Fruit fly (Drosophila melanogaster) whole organism, embryonic: ENCODE data around the gene IntS6.

Source experiments
- Ada2b ChIP-seq: fragments of 200-800 bp; sonication (Bioruptor generic); IDR thresholded peaks from 2 replicates; pipeline ENCODE4 v1.3.6; 2022; ENCODE audit warnings: missing biosample characterization, missing genetic modification characterization
- Asciz ChIP-seq: fragments of 200-800 bp; sonication (Bioruptor generic); optimal IDR thresholded peaks from 2 replicates; lab custom pipeline; 2017; ENCODE audit warnings: missing biosample characterization, mild to moderate bottlenecking, missing genetic modification characterization, missing genetic modification reagents
- Blimp-1 ChIP-seq: fragments of 200-800 bp; sonication (Bioruptor generic); optimal IDR thresholded peaks from 3 replicates; lab custom pipeline; 2018; ENCODE audit warnings: missing biosample characterization, missing genetic modification characterization, mild to moderate bottlenecking, moderate library complexity, missing genetic modification reagents
- CG10366 ChIP-seq: fragments of 200-800 bp; sonication (Bioruptor generic); IDR thresholded peaks from 2 replicates; pipeline ENCODE4 v1.3.6; 2022; ENCODE audit warnings: missing biosample characterization, missing genetic modification characterization
- CG10543 ChIP-seq: fragments of 200-800 bp; sonication (Bioruptor generic); optimal IDR thresholded peaks from 3 replicates; lab custom pipeline; 2017; ENCODE audit warnings: missing biosample characterization, mild to moderate bottlenecking, missing genetic modification characterization, moderate library complexity
- CG11085 ChIP-seq: fragments of 200-800 bp; sonication (Bioruptor generic); IDR thresholded peaks from 2 replicates; pipeline ENCODE4 v1.3.6; 2022; ENCODE audit warnings: missing biosample characterization, missing genetic modification characterization
- CG15073 ChIP-seq: fragments of 200-800 bp; sonication (Bioruptor generic); optimal IDR thresholded peaks from 2 replicates; lab custom pipeline; 2016; ENCODE audit warnings: missing biosample characterization, missing genetic modification characterization
- CG15269 ChIP-seq: fragments of 200-800 bp; sonication (Bioruptor generic); optimal IDR thresholded peaks from 2 replicates; lab custom pipeline; 2018; ENCODE audit warnings: missing biosample characterization, mild to moderate bottlenecking, missing genetic modification characterization, moderate library complexity
- CG17359 ChIP-seq: fragments of 200-800 bp; sonication (Bioruptor generic); optimal IDR thresholded peaks from 3 replicates; lab custom pipeline; 2018; ENCODE audit warnings: missing biosample characterization, mild to moderate bottlenecking, missing genetic modification characterization, moderate library complexity
- CG17912 ChIP-seq: fragments of 200-800 bp; sonication (Bioruptor generic); optimal IDR thresholded peaks from 2 replicates; lab custom pipeline; 2018; ENCODE audit warnings: missing biosample characterization, mild to moderate bottlenecking, missing genetic modification characterization
- CG2116 ChIP-seq: fragments of 200-800 bp; sonication (Bioruptor generic); optimal IDR thresholded peaks from 3 replicates; lab custom pipeline; 2018; ENCODE audit warnings: missing biosample characterization, mild to moderate bottlenecking, missing genetic modification characterization
- CG2199 ChIP-seq: fragments of 200-800 bp; sonication (Bioruptor generic); IDR thresholded peaks from 3 replicates; pipeline ENCODE4 v1.3.6; 2022; ENCODE audit warnings: missing biosample characterization, missing genetic modification characterization
- CG2678 ChIP-seq: fragments of 200-800 bp; sonication (Bioruptor generic); optimal IDR thresholded peaks from 3 replicates; lab custom pipeline; 2019; ENCODE audit warnings: missing biosample characterization, mild to moderate bottlenecking, missing genetic modification characterization, moderate library complexity
- CG30403 ChIP-seq: fragments of 200-800 bp; sonication (Bioruptor generic); optimal IDR thresholded peaks from 3 replicates; lab custom pipeline; 2016; ENCODE audit warnings: missing biosample characterization, missing genetic modification characterization
- CG3065 ChIP-seq: fragments of 200-800 bp; sonication (Bioruptor generic); optimal IDR thresholded peaks from 2 replicates; lab custom pipeline; 2016; ENCODE audit warnings: missing biosample characterization, missing genetic modification characterization
- CG4328 ChIP-seq: fragments of 200-800 bp; sonication (Bioruptor generic); optimal IDR thresholded peaks from 3 replicates; lab custom pipeline; 2017; ENCODE audit warnings: missing biosample characterization, missing genetic modification reagents, missing genetic modification characterization
- CG4730 ChIP-seq: fragments of 200-800 bp; sonication (Bioruptor generic); IDR thresholded peaks from 2 replicates; pipeline ENCODE4 v1.3.6; 2022; ENCODE audit warnings: missing biosample characterization, missing genetic modification characterization
- CG7556 ChIP-seq: fragments of 200-800 bp; sonication (Bioruptor generic); optimal IDR thresholded peaks from 2 replicates; lab custom pipeline; 2017; ENCODE audit warnings: missing biosample characterization, mild to moderate bottlenecking, missing genetic modification characterization
- CG8290 ChIP-seq, 3 experiments: fragments of 200-800 bp; sonication (Bioruptor generic); optimal IDR thresholded peaks; 2 replicates each; lab custom pipeline; 2016 to 2019; ENCODE audit warnings: missing biosample characterization in 3 of 3, missing genetic modification characterization in 3 of 3, mild to moderate bottlenecking in 2 of 3, moderate library complexity in 1 of 3
- CG8924 ChIP-seq: fragments of 200-800 bp; optimal IDR thresholded peaks from 3 replicates; lab custom pipeline; 2019; ENCODE audit warnings: missing biosample characterization, mild to moderate bottlenecking, missing genetic modification characterization, moderate library complexity
- D19A ChIP-seq: fragments of 200-800 bp; optimal IDR thresholded peaks from 3 replicates; lab custom pipeline; 2019; ENCODE audit warnings: missing biosample characterization, mild to moderate bottlenecking, missing genetic modification characterization, moderate library complexity
- Doc3 ChIP-seq: fragments of 200-800 bp; sonication (Bioruptor generic); IDR thresholded peaks from 3 replicates; pipeline ENCODE4 v1.3.6; 2022; ENCODE audit warnings: missing biosample characterization, missing genetic modification characterization; ENCODE audit not compliant: partially characterized antibody
- Dp ChIP-seq: fragments of 200-800 bp; sonication (Bioruptor generic); optimal IDR thresholded peaks from 2 replicates; lab custom pipeline; 2018; ENCODE audit warnings: missing biosample characterization, mild to moderate bottlenecking, missing genetic modification characterization, moderate library complexity
- Eip74EF ChIP-seq, 2 experiments: fragments of 200-800 bp in 1 of 2; fragments of >200 bp in 1 of 2; sonication (Bioruptor generic) in 1 of 2; optimal IDR thresholded peaks; 2 replicates each; lab custom pipeline; 2017 to 2019; ENCODE audit warnings: missing biosample characterization in 2 of 2, missing genetic modification characterization in 2 of 2, mild to moderate bottlenecking in 1 of 2, moderate library complexity in 1 of 2
- GATAe ChIP-seq: fragments of 200-800 bp; sonication (Bioruptor generic); conservative IDR thresholded peaks from 2 replicates; pipeline ENCODE4 v1.3.6; 2022; ENCODE audit warnings: missing biosample characterization, missing genetic modification characterization
- Lim3 ChIP-seq: fragments of 200-800 bp; sonication (Bioruptor generic); IDR thresholded peaks from 2 replicates; pipeline ENCODE4 v1.3.6; 2022; ENCODE audit warnings: missing biosample characterization, missing genetic modification characterization
- Max ChIP-seq: fragments of 200-800 bp; sonication (Bioruptor generic); optimal IDR thresholded peaks from 2 replicates; lab custom pipeline; 2016; ENCODE audit warnings: missing biosample characterization, mild to moderate bottlenecking, missing genetic modification characterization
- Meics ChIP-seq: fragments of 200-800 bp; sonication (Bioruptor generic); optimal IDR thresholded peaks from 2 replicates; lab custom pipeline; 2017; ENCODE audit warnings: missing biosample characterization, mild to moderate bottlenecking, missing genetic modification characterization
- Oaz ChIP-seq: fragments of 200-800 bp; sonication (Bioruptor generic); IDR thresholded peaks from 2 replicates; pipeline ENCODE4 v1.3.6; 2022; ENCODE audit warnings: missing biosample characterization, missing genetic modification characterization
- Stat92E ChIP-seq, 3 experiments: fragments of >200 bp in 2 of 3; fragments of 200-800 bp in 1 of 3; sonication (Bioruptor generic) in 1 of 3; optimal IDR thresholded peaks; 2 replicates each; lab custom pipeline; 2017 to 2019; ENCODE audit warnings: missing biosample characterization in 3 of 3, missing genetic modification characterization in 3 of 3, mild to moderate bottlenecking in 1 of 3, moderate library complexity in 1 of 3
- Xrp1 ChIP-seq: fragments of 200-800 bp; sonication (Bioruptor generic); IDR thresholded peaks from 2 replicates; pipeline ENCODE4 v1.3.6; 2022; ENCODE audit warnings: missing biosample characterization, missing genetic modification characterization
- ara ChIP-seq: fragments of 200-800 bp; sonication (Bioruptor generic); IDR thresholded peaks from 2 replicates; pipeline ENCODE4 v1.3.6; 2022; ENCODE audit warnings: missing biosample characterization, missing genetic modification characterization
- ash1 ChIP-seq: fragments of 200-800 bp; sonication (Bioruptor generic); optimal IDR thresholded peaks from 2 replicates; lab custom pipeline; 2018; ENCODE audit warnings: missing biosample characterization, mild to moderate bottlenecking, missing genetic modification characterization
- corto ChIP-seq: fragments of 200-800 bp; sonication (Bioruptor generic); optimal IDR thresholded peaks from 2 replicates; lab custom pipeline; 2016; ENCODE audit warnings: missing biosample characterization, mild to moderate bottlenecking, missing genetic modification characterization, moderate library complexity
- dimm ChIP-seq: fragments of 200-800 bp; sonication (Bioruptor generic); IDR thresholded peaks from 2 replicates; pipeline ENCODE4 v1.3.6; 2022; ENCODE audit warnings: missing biosample characterization, missing genetic modification characterization
- disco-r ChIP-seq: fragments of 200-800 bp; sonication (Bioruptor generic); optimal IDR thresholded peaks from 2 replicates; lab custom pipeline; 2016; ENCODE audit warnings: missing biosample characterization, missing genetic modification characterization
- ems ChIP-seq: fragments of 200-800 bp; sonication (Bioruptor generic); optimal IDR thresholded peaks from 3 replicates; lab custom pipeline; 2016; ENCODE audit warnings: missing biosample characterization, missing genetic modification characterization
- inv ChIP-seq: fragments of 200-800 bp; sonication (Bioruptor generic); IDR thresholded peaks from 2 replicates; pipeline ENCODE4 v1.3.6; 2022; ENCODE audit warnings: missing biosample characterization, missing genetic modification characterization; ENCODE audit not compliant: partially characterized antibody
- lilli ChIP-seq: fragments of 200-800 bp; sonication (Bioruptor generic); optimal IDR thresholded peaks from 3 replicates; lab custom pipeline; 2016; ENCODE audit warnings: missing biosample characterization, missing genetic modification characterization
- mirr ChIP-seq: fragments of 200-800 bp; sonication (Bioruptor generic); optimal IDR thresholded peaks from 3 replicates; lab custom pipeline; 2018; ENCODE audit warnings: missing biosample characterization, mild to moderate bottlenecking, missing genetic modification characterization
- odd ChIP-seq: fragments of 200-800 bp; sonication (Bioruptor generic); optimal IDR thresholded peaks from 2 replicates; lab custom pipeline; 2017; ENCODE audit warnings: missing biosample characterization, mild to moderate bottlenecking, missing genetic modification characterization
- pho ChIP-seq: fragments of 200-800 bp; sonication (Bioruptor generic); optimal IDR thresholded peaks from 2 replicates; lab custom pipeline; 2016; ENCODE audit warnings: missing biosample characterization, missing genetic modification characterization
- sisA ChIP-seq: fragments of 200-800 bp; sonication (Bioruptor generic); IDR thresholded peaks from 2 replicates; pipeline ENCODE4 v1.3.6; 2022; ENCODE audit warnings: missing biosample characterization, missing genetic modification characterization
- vnd ChIP-seq: fragments of 200-800 bp; sonication (Bioruptor generic); IDR thresholded peaks from 3 replicates; pipeline ENCODE4 v1.3.6; 2022; ENCODE audit warnings: missing biosample characterization, missing genetic modification characterization; ENCODE audit not compliant: partially characterized antibody
- wor ChIP-seq: fragments of 200-800 bp; sonication (Bioruptor generic); IDR thresholded peaks from 2 replicates; pipeline ENCODE4 v1.3.6; 2022; ENCODE audit warnings: missing biosample characterization, missing genetic modification characterization
- z ChIP-seq: fragments of 200-800 bp; sonication (Bioruptor generic); IDR thresholded peaks from 3 replicates; pipeline ENCODE4 v1.3.6; 2022; ENCODE audit warnings: missing biosample characterization, missing genetic modification characterization

IntS6 gene

dm6 chrX:5746864-5747861, at the start of gene IntS6, which contains the start of gene Rtel1 (continued):
- TF ChIP-seq dimm (GFP tag; lab: Robert Waterston, UW) (peak; percentile 21; the same call in 1 of the 2 replicates), CG2199 (GFP tag; lab: Robert Waterston, UW) (0 out of 3 replicates have a peak, but pooled peaks have one; percentile 27), Doc3 (no peak), pho (GFP tag; lab: Kevin White, UChicago) (peak; percentile 89), Ada2b (GFP tag; lab: Robert Waterston, UW) (peak; percentile 89), CG10366 (GFP tag; lab: Robert Waterston, UW) (peak; percentile 85), odd (GFP tag; lab: Kevin White, UChicago) (peak; percentile 75), sisA (GFP tag; lab: Robert Waterston, UW) (peak; percentile 93), GATAe (GFP tag; lab: Robert Waterston, UW) (peak; percentile 53; the same call in 1 of the 2 replicates), CG17912 (peak; percentile 81), CG17359 (tag; lab: Kevin White, UChicago) (peak; percentile 86), inv (GFP tag; lab: Robert Waterston, UW) (no peak; the same call in 1 of the 2 replicates), Eip74EF (GFP tag; optimal IDR thresholded peaks at IDR 0.05; lab: Kevin White, UChicago) (peak in 1 of 2 experiments; percentile 60), lilli (peak; percentile 96), CG15269 (tag; lab: Kevin White, UChicago) (peak; percentile 93), wor (GFP tag; lab: Robert Waterston, UW) (peak; percentile 85), Asciz (GFP tag; lab: Kevin White, UChicago) (peak; percentile 66), Stat92E (GFP tag; optimal IDR thresholded peaks at IDR 0.05; lab: Kevin White, UChicago) (peak in 1 of 3 experiments; percentile 38), CG2678 (tag; lab: Kevin White, UChicago) (peak; percentile 94), CG4730 (GFP tag; lab: Robert Waterston, UW) (peak; percentile 80), Blimp-1 (GFP tag; lab: Kevin White, UChicago) (peak; percentile 77), CG30403 (peak; percentile 94), Lim3 (GFP tag; lab: Robert Waterston, UW) (peak; percentile 69), CG15073 (peak; percentile 38), Dp (no peak), ems (GFP tag; lab: Kevin White, UChicago) (peak; percentile 90), CG4328 (GFP tag; lab: Kevin White, UChicago) (peak; percentile 88), CG8290 (GFP tag; optimal IDR thresholded peaks at IDR 0.05; lab: Kevin White, UChicago) (peak; percentile 84), CG8290 (tag; optimal IDR thresholded peaks at IDR 0.05; lab: Kevin White, UChicago) (peak in 1 of 2 experiments; percentile 97), CG11085 (GFP tag; lab: Robert Waterston, UW) (peak; percentile 74), ara (GFP tag; lab: Robert Waterston, UW) (peak; percentile 72), corto (GFP tag; lab: Kevin White, UChicago) (peak; percentile 41), CG3065 (GFP tag; lab: Kevin White, UChicago) (peak; percentile 64), Xrp1 (GFP tag; lab: Robert Waterston, UW) (peak; percentile 91), D19A (tag; lab: Kevin White, UChicago) (peak; percentile 76), Meics (peak; percentile 90), CG10543 (GFP tag; lab: Kevin White, UChicago) (peak; percentile 90), disco-r (GFP tag; lab: Kevin White, UChicago) (peak; percentile 89), Oaz (GFP tag; lab: Robert Waterston, UW) (peak; percentile 72), vnd (GFP tag; lab: Robert Waterston, UW) (no peak), CG2116 (GFP tag; lab: Kevin White, UChicago) (peak; percentile 52), CG8924 (tag; lab: Kevin White, UChicago) (peak; percentile 91), z (GFP tag; lab: Robert Waterston, UW) (0 out of 3 replicates have a peak, but pooled peaks have one; percentile 11), mirr (GFP tag; lab: Kevin White, UChicago) (peak; percentile 97), CG7556 (GFP tag; lab: Kevin White, UChicago) (peak; percentile 86), ash1 (GFP tag; lab: Kevin White, UChicago) (peak; percentile 14), Max (GFP tag; lab: Kevin White, UChicago) (peak; percentile 87)
